Worm (Caenorhabditis elegans): ENCODE results near the gene T12G3.6.
A peak's percentile ranks its signal among the peaks of the same experiment; 100 is the strongest.

The T12G3.6 gene

DNA sequence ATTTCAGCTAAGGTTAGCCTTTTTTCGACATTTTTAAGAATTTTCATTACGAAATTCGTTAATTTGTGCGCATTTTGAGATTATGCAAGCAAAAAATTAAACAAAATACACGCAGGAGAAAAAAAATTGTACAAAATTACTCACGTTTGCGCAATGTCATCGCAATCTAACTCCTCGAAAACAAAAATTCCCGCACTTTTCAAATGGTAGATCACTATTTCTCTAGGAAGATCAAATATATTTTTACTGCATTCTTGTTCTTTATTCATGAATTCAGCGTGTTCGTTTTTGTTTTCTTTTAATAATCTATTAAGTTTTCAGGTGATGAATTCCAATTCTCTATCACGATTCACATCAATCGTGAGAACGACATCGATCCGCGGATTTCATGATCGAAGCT, at the start of gene T12G3.6, which contains the start of gene mrpl-51:
TSS of gene T12G3.6 (minus strand) at position 269 of the 400 bp plus-strand sequence.
TSS of gene mrpl-51 (plus strand) at position 322 of the 400 bp plus-strand sequence.
- TF ChIP-seq hlh-26 (GFP tag; conservative IDR thresholded peaks at IDR 0.05) (no peak), F39B2.1 (GFP tag; IDR thresholded peaks at IDR 0.05) (no peak), D2030.7 (GFP tag; IDR thresholded peaks at IDR 0.05) (peak; percentile 22; the same call in 1 of the 2 replicates), ceh-79 (tag; optimal IDR thresholded peaks at IDR 0.05) (no peak), efl-1 (GFP tag; optimal IDR thresholded peaks at IDR 0.05) (peak; percentile 73), attf-5 (GFP tag; optimal IDR thresholded peaks at IDR 0.05) (no peak), F49E8.2 (tag; optimal IDR thresholded peaks at IDR 0.05; ENCODE audit: insufficient read depth) (no peak), hsf-1 (GFP tag; IDR thresholded peaks at IDR 0.05) (no peak), madf-8 (GFP tag; conservative IDR thresholded peaks at IDR 0.05) (peak; percentile 36), akir-1 (GFP tag; optimal IDR thresholded peaks at IDR 0.05) (no peak), lin-54 (GFP tag; optimal IDR thresholded peaks at IDR 0.05) (peak; percentile 21), xnd-1 (tag; optimal IDR thresholded peaks at IDR 0.05) (peak; percentile 45), madf-6 (GFP tag; IDR thresholded peaks at IDR 0.05) (peak; percentile 78)

DNA sequence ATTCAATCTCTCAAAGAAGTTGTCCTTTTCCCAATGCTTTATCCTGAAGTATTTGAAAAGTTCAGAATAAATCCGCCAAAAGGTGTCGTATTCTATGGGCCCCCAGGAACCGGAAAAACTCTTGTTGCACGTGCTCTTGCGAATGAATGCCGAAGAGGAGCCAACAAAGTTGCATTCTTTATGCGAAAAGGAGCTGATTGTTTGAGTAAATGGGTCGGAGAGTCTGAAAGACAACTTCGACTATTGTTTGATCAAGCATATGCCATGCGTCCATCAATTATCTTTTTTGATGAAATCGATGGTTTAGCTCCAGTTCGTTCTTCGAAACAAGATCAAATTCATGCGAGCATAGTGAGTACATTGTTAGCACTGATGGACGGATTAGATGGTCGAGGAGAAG, 49.7 kb upstream of the T12G3.6 start:
- no peak for TF ChIP-seq madf-8 (GFP tag; conservative IDR thresholded peaks at IDR 0.05)
- no peak for TF ChIP-seq pha-4 (tag; optimal IDR thresholded peaks at IDR 0.05)
- no peak for TF ChIP-seq snpc-4 (GFP tag; optimal IDR thresholded peaks at IDR 0.05)
- TF ChIP-seq snpc-4 (tag; optimal IDR thresholded peaks at IDR 0.05): no peak
- TF ChIP-seq ekl-4 (GFP tag; IDR thresholded peaks at IDR 0.05): no peak
- no peak for TF ChIP-seq egl-44 (GFP tag; IDR thresholded peaks at IDR 0.05)
- no peak for TF ChIP-seq cebp-2 (GFP tag; IDR thresholded peaks at IDR 0.05)
- no peak for TF ChIP-seq ztf-3 (GFP tag; optimal IDR thresholded peaks at IDR 0.05)
- no peak for TF ChIP-seq T07F8.4 (tag; optimal IDR thresholded peaks at IDR 0.05)
- TF ChIP-seq mcd-1 (GFP tag; IDR thresholded peaks at IDR 0.05): no peak
- no peak for TF ChIP-seq hmg-1.2 (GFP tag; IDR thresholded peaks at IDR 0.05)
- no peak for TF ChIP-seq Y53G8AR.9 (GFP tag; conservative IDR thresholded peaks at IDR 0.05)
- no peak for TF ChIP-seq dpl-1 (GFP tag; optimal IDR thresholded peaks at IDR 0.05)
- no peak for TF ChIP-seq egl-18 (GFP tag; IDR thresholded peaks at IDR 0.05)
- TF ChIP-seq unc-62 (GFP tag; optimal IDR thresholded peaks at IDR 0.05): no peak
- no peak for TF ChIP-seq snpc-1.1 (tag; optimal IDR thresholded peaks at IDR 0.05; ENCODE audit: insufficient read depth)
- no peak for TF ChIP-seq attf-6 (GFP tag; IDR thresholded peaks at IDR 0.05)
- TF ChIP-seq D2030.7 (GFP tag; IDR thresholded peaks at IDR 0.05): no peak
- TF ChIP-seq nhr-179 (tag; optimal IDR thresholded peaks at IDR 0.05): no peak
- TF ChIP-seq ceh-79 (tag; optimal IDR thresholded peaks at IDR 0.05): no peak
- no peak for TF ChIP-seq lin-35 (GFP tag; optimal IDR thresholded peaks at IDR 0.05)

DNA sequence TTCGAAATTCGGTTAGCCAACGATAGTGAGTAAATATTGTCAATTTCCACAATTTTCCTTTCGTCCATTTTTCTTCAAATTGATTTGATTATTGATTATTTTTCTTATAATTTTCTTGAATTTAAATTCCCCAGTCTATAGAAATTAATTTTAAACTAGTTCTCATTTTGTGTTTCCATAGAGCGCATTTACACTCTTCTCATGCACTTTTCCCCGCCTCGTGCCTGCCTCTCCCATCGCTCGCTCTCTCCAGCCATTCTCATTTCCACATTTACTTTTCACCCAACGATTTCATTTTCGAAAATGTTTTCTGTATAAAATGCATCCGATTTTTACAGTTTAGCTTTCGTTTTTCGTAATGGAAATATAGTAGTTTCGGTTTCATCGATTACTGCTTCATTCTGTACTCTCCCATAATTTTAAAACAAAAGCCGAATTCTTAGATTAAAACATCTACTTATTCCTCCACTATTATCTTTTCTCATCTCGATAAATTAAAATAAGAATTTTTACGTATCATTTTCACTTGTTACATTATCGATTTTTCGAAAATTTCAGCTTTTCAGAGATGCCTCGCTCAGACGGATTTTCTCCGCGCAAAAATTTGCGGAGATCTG, 47.9 kb upstream of the T12G3.6 start, which contains the start of gene lex-1:
TSS of gene lex-1 (plus strand) at position 567 of the 617 bp plus-strand sequence.
- TF ChIP-seq lin-54 (GFP tag; optimal IDR thresholded peaks at IDR 0.05): peak; percentile 26
- peak; percentile 61 for TF ChIP-seq attf-5 (GFP tag; optimal IDR thresholded peaks at IDR 0.05)
- TF ChIP-seq lin-35 (GFP tag; optimal IDR thresholded peaks at IDR 0.05): peak in 1 of 3 experiments; percentile 21
- peak; percentile 71 for TF ChIP-seq mcd-1 (GFP tag; IDR thresholded peaks at IDR 0.05)
- no peak for TF ChIP-seq nfya-2 (GFP tag; IDR thresholded peaks at IDR 0.05)
